Worm (Caenorhabditis elegans): Measurements from ENCODE around the gene C34C12.7.

DNA sequence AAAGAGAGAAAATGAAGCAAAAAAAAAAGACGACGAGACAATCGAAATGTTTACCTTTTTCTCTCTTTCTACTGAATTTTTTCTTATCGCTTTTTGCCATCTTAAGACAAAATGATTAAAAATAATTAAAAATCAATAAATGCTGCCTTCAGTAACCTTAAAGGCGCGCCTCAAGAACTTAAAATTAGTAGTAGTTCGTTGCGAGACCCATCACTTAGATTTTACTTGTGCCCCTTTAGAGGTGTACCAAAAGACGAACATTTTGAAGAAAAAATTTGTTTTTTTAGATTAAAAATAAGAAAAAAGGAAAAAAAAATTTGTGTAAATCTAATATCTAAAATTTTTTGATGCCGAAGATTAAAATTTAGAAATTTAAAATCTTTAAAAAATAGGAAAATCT, 17.2 kb downstream of the C34C12.7 start:
- TF ChIP-seq him-1 (tag; optimal IDR thresholded peaks at IDR 0.05) (no peak), W03F9.2 (tag; optimal IDR thresholded peaks at IDR 0.05) (no peak), dao-5 (tag; optimal IDR thresholded peaks at IDR 0.05) (no peak)

All from whole organism, L4/young adult.